Fruit fly (Drosophila melanogaster) S2 (cell line): ENCODE results near the gene Srp9.

Experiments
- CG8478 ChIP-seq: fragments of >200 bp; optimal IDR thresholded peaks from 2 replicates; lab custom pipeline; 2018
- CTCF ChIP-seq, 2 experiments: fragments of >200 bp; optimal IDR thresholded peaks; 2 replicates each; lab custom pipeline; 2018

The Srp9 gene

DNA sequence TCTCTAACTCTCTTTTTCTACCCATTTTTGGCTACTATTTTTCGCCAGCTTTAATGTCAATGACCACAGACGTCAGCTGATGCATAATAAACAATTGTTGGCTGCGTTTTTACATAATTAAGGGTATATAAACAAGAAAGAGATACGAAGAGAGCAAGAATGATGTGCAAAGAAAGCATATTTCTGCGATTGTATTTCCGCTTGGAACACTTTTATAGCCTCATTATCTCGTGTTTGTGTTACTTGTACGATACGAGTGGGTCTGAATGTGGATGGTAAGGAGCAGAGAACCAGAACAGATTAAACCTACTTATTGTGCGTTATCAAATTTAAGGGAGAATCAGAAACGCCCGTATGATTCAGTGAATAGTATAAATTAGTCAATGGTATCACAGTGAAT is 1.3 kb upstream of the Srp9 start:
- TF ChIP-seq CTCF (optimal IDR thresholded peaks at IDR 0.05; lab: Kevin White, UChicago) = no peak
- TF ChIP-seq CG8478 (lab: Kevin White, UChicago) = no peak

DNA sequence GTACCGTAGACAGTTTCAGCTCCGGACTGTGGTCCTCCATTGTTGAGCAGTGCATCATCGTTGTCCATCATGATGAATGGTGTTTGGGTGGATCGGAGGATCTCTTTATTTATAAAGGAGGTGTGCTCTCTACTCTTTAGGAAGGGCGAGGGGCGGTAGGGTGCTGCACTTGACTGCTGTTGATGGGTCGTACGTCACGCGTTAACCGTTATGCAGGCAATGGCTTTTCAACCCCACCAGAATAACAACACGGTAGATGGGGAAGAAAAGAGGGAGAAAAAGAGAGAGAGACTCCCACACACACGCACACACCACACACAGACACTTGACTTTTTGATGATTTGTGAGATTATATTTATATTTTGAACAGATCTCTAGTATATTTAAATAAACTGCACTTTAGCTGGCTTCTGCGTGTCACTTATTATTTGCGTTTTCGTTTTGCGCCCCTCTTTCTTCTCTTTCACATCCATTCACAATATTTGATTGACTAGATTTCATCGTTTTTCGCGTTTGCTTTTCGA is 702 bp upstream of the Srp9 start:
- TF ChIP-seq CTCF (optimal IDR thresholded peaks at IDR 0.05; lab: Kevin White, UChicago) (no peak), CG8478 (lab: Kevin White, UChicago) (no peak)

DNA sequence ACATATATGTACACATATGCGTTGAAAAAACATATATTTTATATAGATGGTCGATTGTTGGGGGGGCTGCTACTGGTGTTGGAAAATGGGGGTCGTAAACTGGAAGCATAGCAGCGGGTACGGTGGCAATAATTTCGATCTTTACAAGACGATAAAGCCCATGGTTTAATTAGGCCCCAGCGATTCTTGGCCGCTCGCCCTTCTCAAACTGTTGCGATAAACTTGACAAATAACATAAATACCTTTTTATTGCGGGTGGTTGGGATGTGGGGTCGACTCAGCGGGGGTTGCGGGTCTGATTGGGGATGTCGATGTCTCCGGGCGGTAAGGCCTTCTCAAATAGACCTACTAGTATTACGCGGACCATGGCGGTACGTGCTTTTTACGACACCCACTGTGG is 2.5 kb downstream of the Srp9 start:
- TF ChIP-seq CTCF (optimal IDR thresholded peaks at IDR 0.05; lab: Kevin White, UChicago) (no peak), CG8478 (lab: Kevin White, UChicago) (no peak)

DNA sequence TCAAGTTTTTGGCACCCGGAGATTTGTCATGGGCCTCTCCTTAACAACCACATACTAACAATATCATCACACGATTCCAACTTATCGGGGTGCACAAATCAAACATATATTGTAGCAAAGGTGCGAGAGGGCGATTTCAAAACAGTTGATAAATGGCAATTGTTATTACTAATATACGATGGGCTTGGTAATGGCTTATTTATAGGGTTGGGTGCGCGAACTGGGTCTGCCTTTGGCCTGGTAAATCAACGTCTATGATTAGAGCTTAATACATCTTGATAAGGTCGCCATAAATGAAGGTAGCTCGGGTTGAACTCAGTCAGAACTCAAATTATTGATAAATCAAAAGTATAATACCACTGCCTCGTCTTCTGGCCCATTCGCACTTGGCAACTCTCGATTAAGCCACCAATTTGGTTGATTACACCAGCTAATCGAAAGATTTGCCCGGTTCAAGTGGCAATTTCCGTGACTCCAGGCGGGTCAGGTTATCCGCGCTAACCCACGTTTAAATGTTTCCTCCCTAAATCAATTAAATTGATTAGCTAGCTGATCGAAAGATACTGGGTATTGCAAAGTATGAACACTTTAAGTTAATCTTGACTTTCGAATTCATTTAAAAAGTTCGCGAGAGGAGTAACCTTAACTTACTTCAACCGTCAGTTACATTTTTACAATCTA is 4.5 kb downstream of the Srp9 start:
- no peak for TF ChIP-seq CG8478 (lab: Kevin White, UChicago)
- no peak for TF ChIP-seq CTCF (optimal IDR thresholded peaks at IDR 0.05; lab: Kevin White, UChicago)

DNA sequence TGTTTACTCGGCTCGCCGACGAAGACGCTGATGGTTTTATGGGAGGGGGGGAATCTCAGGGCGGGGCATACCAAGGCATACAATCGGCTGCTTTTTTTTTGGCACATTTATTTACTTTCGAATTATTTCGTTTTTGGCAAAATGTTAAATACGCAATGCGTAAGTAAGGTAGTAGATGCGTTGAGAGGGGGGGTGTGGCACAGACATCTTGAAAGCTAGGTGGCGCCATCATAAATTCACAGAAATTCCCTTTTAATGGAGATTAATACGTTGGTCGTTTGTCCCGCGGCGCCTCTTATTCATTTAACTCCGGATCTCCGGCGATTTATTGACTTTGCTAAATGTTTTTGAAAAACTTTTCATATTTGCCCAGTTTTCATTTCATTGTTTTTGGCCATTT is 5.3 kb downstream of the Srp9 start:
- TF ChIP-seq CG8478 (lab: Kevin White, UChicago) (no peak), CTCF (optimal IDR thresholded peaks at IDR 0.05; lab: Kevin White, UChicago) (peak; percentile 51 to 68)

DNA sequence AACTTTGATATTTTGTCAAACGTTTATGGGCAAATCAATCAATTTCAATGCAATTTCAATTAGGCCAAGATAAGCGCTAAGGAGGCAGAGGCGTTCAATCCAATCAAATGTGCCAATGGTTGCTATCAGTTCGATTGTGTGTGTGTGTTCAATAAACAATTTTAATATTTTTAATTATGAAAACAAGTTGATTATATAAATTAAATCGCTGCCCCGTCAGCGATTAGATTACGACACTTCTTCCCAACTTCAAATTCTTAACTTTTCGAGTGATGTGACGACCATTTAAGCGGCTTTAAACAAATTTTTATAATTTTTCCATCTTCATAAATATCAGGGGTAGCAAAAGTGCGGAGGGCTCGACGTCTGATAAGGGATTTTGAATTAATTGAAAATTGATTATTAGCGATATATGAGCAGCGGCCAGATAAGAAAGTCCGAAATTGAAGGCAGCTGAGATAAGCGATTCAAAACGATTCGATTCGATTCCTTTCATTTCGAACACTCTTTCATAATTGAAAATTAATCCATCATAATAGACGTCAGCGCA is 6.3 kb downstream of the Srp9 start:
- TF ChIP-seq CTCF (optimal IDR thresholded peaks at IDR 0.05; lab: Kevin White, UChicago) (no peak), CG8478 (lab: Kevin White, UChicago) (no peak)

DNA sequence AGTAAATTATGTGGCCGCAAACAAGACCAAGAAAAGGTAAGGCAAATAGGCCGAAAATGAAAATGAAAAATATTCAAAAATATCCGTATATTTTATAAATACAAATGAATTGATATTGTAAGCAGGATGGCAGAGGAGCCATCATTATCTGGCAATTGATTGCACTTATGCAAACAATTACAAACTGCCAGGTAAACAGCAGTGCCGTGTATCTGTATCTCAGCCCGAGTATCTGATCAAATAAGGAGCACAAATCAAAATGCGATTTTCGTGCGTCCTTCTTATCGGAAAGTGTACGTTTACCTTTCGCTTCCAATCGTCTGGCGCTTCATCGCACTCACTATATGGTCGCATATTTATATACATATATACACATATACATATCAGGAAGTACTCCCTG is 6.9 kb downstream of the Srp9 start:
- no peak for TF ChIP-seq CTCF (optimal IDR thresholded peaks at IDR 0.05; lab: Kevin White, UChicago)
- TF ChIP-seq CG8478 (lab: Kevin White, UChicago) = no peak

DNA sequence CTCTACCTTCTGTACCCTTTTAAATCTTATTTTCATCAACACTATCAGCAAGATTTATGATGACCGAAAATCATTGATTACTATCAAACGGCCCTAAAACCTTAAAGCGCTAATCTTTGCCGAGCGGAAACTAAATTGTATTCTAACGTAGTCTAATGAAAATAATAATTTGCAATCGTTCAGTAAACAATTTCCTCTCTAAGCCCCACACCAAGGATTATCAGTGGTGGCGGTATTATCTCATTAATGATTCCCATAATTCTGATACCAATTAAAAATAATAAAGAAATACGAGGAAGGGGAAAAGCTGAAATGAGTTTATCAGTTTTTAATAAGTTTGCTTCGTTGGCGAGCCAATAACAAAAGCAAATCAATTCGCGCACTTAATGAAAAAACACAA is 7.8 kb downstream of the Srp9 start:
- TF ChIP-seq CTCF (optimal IDR thresholded peaks at IDR 0.05; lab: Kevin White, UChicago) = no peak
- no peak for TF ChIP-seq CG8478 (lab: Kevin White, UChicago)

DNA sequence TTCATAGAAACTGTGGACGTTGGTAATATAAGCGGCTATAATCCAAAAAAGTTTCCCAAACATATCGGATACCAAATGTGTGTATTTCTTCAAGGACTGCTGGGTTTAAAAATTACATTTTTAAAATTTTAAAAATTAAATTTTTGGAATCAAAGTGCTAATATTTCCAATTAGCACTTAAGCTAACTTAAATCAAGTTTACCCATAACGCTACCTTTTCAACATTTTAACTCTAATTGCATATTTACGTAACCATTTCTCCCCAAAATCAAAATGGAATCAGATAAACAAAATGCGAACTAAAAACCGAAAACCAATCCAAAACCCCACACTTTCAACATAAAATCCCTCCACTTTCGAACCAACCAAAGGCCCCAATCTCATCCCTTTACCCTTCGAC is 10.0 kb downstream of the Srp9 start, which contains the start of gene CG43880:
Gene CG43880 (minus strand): TSS at position 101 of the 400 bp plus-strand sequence.
- TF ChIP-seq CG8478 (lab: Kevin White, UChicago) (no peak), CTCF (optimal IDR thresholded peaks at IDR 0.05; lab: Kevin White, UChicago) (no peak)

DNA sequence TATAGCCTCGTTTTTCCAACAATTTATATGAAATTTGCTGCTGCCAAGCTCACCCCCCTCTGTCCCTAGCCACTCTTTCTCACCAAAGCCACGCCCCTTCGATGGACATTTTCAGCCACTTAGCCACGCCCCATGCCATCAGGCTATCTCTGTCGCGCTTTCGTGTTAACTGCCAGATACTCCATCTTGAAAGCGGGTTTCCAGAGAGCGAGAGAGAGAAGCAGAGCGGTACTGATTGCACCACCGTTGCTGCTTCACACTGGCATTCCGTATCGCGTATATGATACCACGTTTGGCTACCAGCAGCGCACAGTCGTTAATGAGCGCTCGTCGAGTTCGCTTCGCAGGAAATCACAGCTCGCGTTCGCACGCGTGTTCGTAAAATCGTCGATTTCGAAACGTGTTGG is 11.7 kb downstream of the Srp9 start, which contains the start of gene exex:
Gene exex (plus strand): TSS at position 307 of the 407 bp plus-strand sequence.
- no peak for TF ChIP-seq CG8478 (lab: Kevin White, UChicago)
- peak in 1 of 2 experiments; percentile 1 for TF ChIP-seq CTCF (optimal IDR thresholded peaks at IDR 0.05; lab: Kevin White, UChicago)

DNA sequence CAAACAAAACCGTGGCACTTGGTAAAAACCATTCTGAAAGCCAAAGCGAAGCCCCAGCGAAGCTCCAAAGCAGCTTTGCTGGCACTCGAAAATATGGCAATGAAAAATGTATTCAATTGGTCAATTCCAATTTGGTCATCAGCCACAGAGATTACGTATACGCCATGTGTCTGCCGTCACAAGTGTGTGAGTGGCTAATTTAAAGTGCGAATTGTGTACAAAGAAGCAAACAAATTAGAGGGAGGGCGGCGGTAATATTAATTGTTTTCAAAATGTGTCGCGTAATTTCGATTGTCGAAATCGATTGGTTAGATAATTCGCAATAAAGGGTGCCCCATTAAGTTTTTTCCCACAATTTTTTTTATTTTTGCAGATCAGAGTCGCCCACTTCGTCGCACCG is 13.6 kb downstream of the Srp9 start:
- TF ChIP-seq CG8478 (lab: Kevin White, UChicago) (no peak), CTCF (optimal IDR thresholded peaks at IDR 0.05; lab: Kevin White, UChicago) (no peak)

DNA sequence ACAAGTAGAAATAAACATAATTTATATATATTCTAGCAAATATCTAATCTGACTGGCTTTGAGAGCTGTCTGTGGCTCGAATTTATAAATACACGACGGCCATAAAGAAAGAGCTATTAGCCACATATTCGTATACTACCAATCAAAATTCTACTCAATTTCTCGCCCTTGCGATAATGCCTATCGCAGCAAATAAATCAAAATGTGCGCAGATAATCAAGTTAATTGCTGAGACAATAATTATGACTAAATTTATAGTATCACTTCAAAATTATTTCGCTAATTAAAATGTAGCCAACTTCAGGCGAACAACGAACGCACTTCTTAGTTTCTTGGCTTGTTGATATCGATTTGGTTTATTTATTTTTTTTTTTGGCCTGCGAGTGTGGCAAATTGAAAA is 15.7 kb downstream of the Srp9 start:
- TF ChIP-seq CTCF (optimal IDR thresholded peaks at IDR 0.05; lab: Kevin White, UChicago) = no peak
- TF ChIP-seq CG8478 (lab: Kevin White, UChicago) = no peak

DNA sequence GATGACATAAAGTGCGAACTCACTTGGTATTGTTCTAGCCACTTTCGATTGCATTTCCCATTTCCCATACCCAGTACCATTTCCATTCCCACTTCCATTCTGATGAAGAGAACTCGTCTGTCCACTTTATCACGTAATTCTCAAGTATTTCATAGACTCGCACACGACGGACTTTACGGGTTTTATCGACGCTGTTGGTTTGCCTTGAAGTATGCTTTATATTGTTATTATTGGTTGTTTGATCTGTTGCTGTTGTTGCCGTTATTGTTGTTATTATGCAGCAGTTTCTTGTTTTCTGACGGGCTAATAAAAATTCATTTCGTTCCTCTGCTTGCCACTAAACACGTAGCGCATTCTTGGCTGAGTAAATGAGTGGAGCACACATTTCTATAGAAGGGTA is 16.4 kb downstream of the Srp9 start:
- TF ChIP-seq CTCF (optimal IDR thresholded peaks at IDR 0.05; lab: Kevin White, UChicago) (no peak), CG8478 (lab: Kevin White, UChicago) (no peak)

DNA sequence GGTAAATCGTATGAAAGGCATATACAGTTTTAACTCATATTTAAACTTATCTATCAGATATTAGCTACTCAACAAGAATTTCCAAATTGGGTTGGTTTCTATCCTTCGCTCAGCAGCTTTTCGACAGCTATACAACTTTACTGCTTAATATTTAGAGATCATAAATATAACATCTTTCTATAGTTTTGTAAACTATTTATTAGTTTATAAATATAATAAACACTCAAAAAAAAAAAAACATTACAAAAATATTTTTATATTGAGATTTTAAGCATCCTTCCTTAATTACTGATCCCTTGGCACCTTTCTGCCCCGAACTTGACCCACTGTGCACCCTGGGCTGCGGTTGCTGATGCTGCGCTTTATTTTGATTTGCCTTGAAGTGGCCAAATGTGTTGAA is 16.8 kb downstream of the Srp9 start:
- TF ChIP-seq CG8478 (lab: Kevin White, UChicago) = no peak
- no peak for TF ChIP-seq CTCF (optimal IDR thresholded peaks at IDR 0.05; lab: Kevin White, UChicago)

DNA sequence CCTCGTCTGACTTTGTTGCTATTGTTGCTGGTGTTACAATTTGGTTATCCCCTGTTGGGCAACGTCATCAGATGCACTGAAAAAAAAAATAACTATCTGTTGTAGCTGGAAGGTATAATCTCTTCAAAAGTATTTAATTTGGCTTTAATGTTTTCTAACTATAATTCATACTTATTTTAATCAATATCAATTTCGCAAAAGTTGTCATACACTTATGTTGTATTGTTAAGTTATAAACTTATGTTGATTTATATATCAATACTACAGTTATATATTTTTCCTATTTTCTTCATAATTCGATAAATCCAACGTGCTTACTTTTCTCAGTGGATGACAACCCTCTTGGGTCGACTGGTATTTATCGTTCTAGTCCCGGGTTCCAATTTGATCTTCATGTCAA is 17.6 kb downstream of the Srp9 start:
- TF ChIP-seq CTCF (optimal IDR thresholded peaks at IDR 0.05; lab: Kevin White, UChicago) = no peak
- TF ChIP-seq CG8478 (lab: Kevin White, UChicago) = no peak

DNA sequence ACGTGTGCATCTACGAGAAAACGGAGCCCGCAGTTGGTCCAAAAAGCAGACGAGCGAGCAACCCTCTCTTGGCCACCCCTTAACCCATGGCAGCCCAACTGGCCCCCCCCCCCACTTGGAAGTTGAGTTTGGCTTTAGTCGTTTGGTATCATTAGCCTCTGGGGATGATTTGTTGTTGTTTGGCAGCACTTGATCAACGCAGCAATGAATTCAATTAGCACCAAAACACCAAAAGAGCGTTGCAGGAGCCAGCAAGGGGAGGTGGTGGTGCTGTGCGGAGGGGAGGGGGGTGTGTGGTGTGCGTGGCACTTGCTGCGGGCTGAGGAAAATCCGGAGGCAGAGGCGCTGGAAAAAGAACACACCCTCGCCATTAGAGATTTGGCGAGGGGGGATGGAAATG is 18.8 kb downstream of the Srp9 start:
- no peak for TF ChIP-seq CG8478 (lab: Kevin White, UChicago)
- TF ChIP-seq CTCF (optimal IDR thresholded peaks at IDR 0.05; lab: Kevin White, UChicago) = no peak
